Worm (Caenorhabditis elegans): ENCODE results near the gene ctsa-1.1.

The ctsa-1.1 gene

ce11 chrII:4769096-4769495 is 31.6 kb downstream of the ctsa-1.1 start:
- TF ChIP-seq flt-1 (GFP tag; IDR thresholded peaks at IDR 0.05) (no peak), hmg-4 (GFP tag; optimal IDR thresholded peaks at IDR 0.05) (no peak), ama-1 (optimal IDR thresholded peaks at IDR 0.05) (no peak), scrt-1 (GFP tag; IDR thresholded peaks at IDR 0.05) (no peak), aly-1 (tag; optimal IDR thresholded peaks at IDR 0.05) (no peak)

ce11 chrII:4769886-4770285 is 32.4 kb downstream of the ctsa-1.1 start:
- TF ChIP-seq hmbx-1 (tag; optimal IDR thresholded peaks at IDR 0.05) (no peak), tbx-11 (GFP tag; IDR thresholded peaks at IDR 0.05) (no peak), aly-1 (tag; optimal IDR thresholded peaks at IDR 0.05) (no peak), scrt-1 (GFP tag; IDR thresholded peaks at IDR 0.05) (no peak)

ce11 chrII:4771282-4771681 is 33.8 kb downstream of the ctsa-1.1 start, which contains the start of gene F26G1.5:
TSS of gene F26G1.5 (minus strand) at chrII:4771382.
- TF ChIP-seq tbx-37 (GFP tag; conservative IDR thresholded peaks at IDR 0.05), result no peak
- no peak for TF ChIP-seq hnd-1 (tag; optimal IDR thresholded peaks at IDR 0.05)
- TF ChIP-seq flt-1 (GFP tag; IDR thresholded peaks at IDR 0.05), result no peak
- no peak for TF ChIP-seq ceh-36 (tag; optimal IDR thresholded peaks at IDR 0.05)
- TF ChIP-seq aly-1 (tag; optimal IDR thresholded peaks at IDR 0.05), result no peak
- TF ChIP-seq pes-1 (GFP tag; IDR thresholded peaks at IDR 0.05), result no peak
- TF ChIP-seq scrt-1 (GFP tag; IDR thresholded peaks at IDR 0.05), result no peak
- no peak for TF ChIP-seq B0310.2 (tag; optimal IDR thresholded peaks at IDR 0.05)
- no peak for TF ChIP-seq sea-1 (GFP tag; conservative IDR thresholded peaks at IDR 0.05)
- TF ChIP-seq tbx-11 (GFP tag; IDR thresholded peaks at IDR 0.05), result no peak
- TF ChIP-seq hmg-4 (GFP tag; optimal IDR thresholded peaks at IDR 0.05), result no peak
- TF ChIP-seq tra-4 (tag; optimal IDR thresholded peaks at IDR 0.05), result no peak
- TF ChIP-seq ceh-13 (GFP tag; optimal IDR thresholded peaks at IDR 0.05), result no peak

ce11 chrII:4772441-4772840 is 35.0 kb downstream of the ctsa-1.1 start:
- TF ChIP-seq scrt-1 (GFP tag; IDR thresholded peaks at IDR 0.05) (no peak), B0310.2 (tag; optimal IDR thresholded peaks at IDR 0.05) (no peak), tbx-37 (GFP tag; conservative IDR thresholded peaks at IDR 0.05) (no peak), F13C5.2 (tag; optimal IDR thresholded peaks at IDR 0.05) (no peak)

- TF ChIP-seq tra-4 (tag; optimal IDR thresholded peaks at IDR 0.05), result no peak
- TF ChIP-seq hnd-1 (tag; optimal IDR thresholded peaks at IDR 0.05), result no peak
- TF ChIP-seq pes-1 (GFP tag; IDR thresholded peaks at IDR 0.05), result no peak
Measured at ce11 chrII:4773891-4774432, 36.5 kb downstream of the ctsa-1.1 start, which contains the start of the genes F26G1.9 and F26G1.10. TSS of gene F26G1.9 (minus strand) at chrII:4773991. TSS of gene F26G1.10 (plus strand) at chrII:4774382.

- no peak for TF ChIP-seq tra-4 (tag; optimal IDR thresholded peaks at IDR 0.05)
- no peak for TF ChIP-seq F13C5.2 (tag; optimal IDR thresholded peaks at IDR 0.05)
- TF ChIP-seq hmg-4 (GFP tag; optimal IDR thresholded peaks at IDR 0.05), result no peak
- TF ChIP-seq ceh-13 (GFP tag; optimal IDR thresholded peaks at IDR 0.05), result no peak
- TF ChIP-seq B0310.2 (tag; optimal IDR thresholded peaks at IDR 0.05), result no peak
- no peak for TF ChIP-seq aly-1 (tag; optimal IDR thresholded peaks at IDR 0.05)
- no peak for TF ChIP-seq flt-1 (GFP tag; IDR thresholded peaks at IDR 0.05)
- TF ChIP-seq ets-7 (tag; optimal IDR thresholded peaks at IDR 0.05), result no peak
- TF ChIP-seq hmbx-1 (tag; optimal IDR thresholded peaks at IDR 0.05), result no peak
- no peak for TF ChIP-seq pes-1 (GFP tag; IDR thresholded peaks at IDR 0.05)
- TF ChIP-seq sea-1 (GFP tag; conservative IDR thresholded peaks at IDR 0.05), result no peak
- no peak for TF ChIP-seq ama-1 (optimal IDR thresholded peaks at IDR 0.05)
- TF ChIP-seq scrt-1 (GFP tag; IDR thresholded peaks at IDR 0.05), result no peak
- TF ChIP-seq hnd-1 (tag; optimal IDR thresholded peaks at IDR 0.05), result no peak
- TF ChIP-seq ceh-36 (tag; optimal IDR thresholded peaks at IDR 0.05), result no peak
- TF ChIP-seq tbx-11 (GFP tag; IDR thresholded peaks at IDR 0.05), result no peak
- no peak for TF ChIP-seq tbx-37 (GFP tag; conservative IDR thresholded peaks at IDR 0.05)
Measured at ce11 chrII:4775802-4776201, 38.4 kb downstream of the ctsa-1.1 start.

- TF ChIP-seq scrt-1 (GFP tag; IDR thresholded peaks at IDR 0.05) (no peak), hmbx-1 (tag; optimal IDR thresholded peaks at IDR 0.05) (no peak), ama-1 (optimal IDR thresholded peaks at IDR 0.05) (no peak), aly-1 (tag; optimal IDR thresholded peaks at IDR 0.05) (no peak), hmg-4 (GFP tag; optimal IDR thresholded peaks at IDR 0.05) (no peak), tbx-11 (GFP tag; IDR thresholded peaks at IDR 0.05) (no peak), ceh-36 (tag; optimal IDR thresholded peaks at IDR 0.05) (no peak), ceh-13 (GFP tag; optimal IDR thresholded peaks at IDR 0.05) (no peak)
Measured at ce11 chrII:4776933-4777332, 39.5 kb downstream of the ctsa-1.1 start, which contains the start of gene F26G1.11. TSS of gene F26G1.11 (plus strand) at chrII:4777137.

- TF ChIP-seq tbx-37 (GFP tag; conservative IDR thresholded peaks at IDR 0.05) (no peak), hmbx-1 (tag; optimal IDR thresholded peaks at IDR 0.05) (no peak), hnd-1 (tag; optimal IDR thresholded peaks at IDR 0.05) (no peak), pes-1 (GFP tag; IDR thresholded peaks at IDR 0.05) (no peak), ama-1 (optimal IDR thresholded peaks at IDR 0.05) (no peak), ceh-36 (tag; optimal IDR thresholded peaks at IDR 0.05) (no peak), aly-1 (tag; optimal IDR thresholded peaks at IDR 0.05) (no peak), hmg-4 (GFP tag; optimal IDR thresholded peaks at IDR 0.05) (no peak), F13C5.2 (tag; optimal IDR thresholded peaks at IDR 0.05) (no peak), ets-7 (tag; optimal IDR thresholded peaks at IDR 0.05) (no peak), sea-1 (GFP tag; conservative IDR thresholded peaks at IDR 0.05) (no peak), ceh-13 (GFP tag; optimal IDR thresholded peaks at IDR 0.05) (no peak), tra-4 (tag; optimal IDR thresholded peaks at IDR 0.05) (no peak), scrt-1 (GFP tag; IDR thresholded peaks at IDR 0.05) (no peak), B0310.2 (tag; optimal IDR thresholded peaks at IDR 0.05) (no peak), tbx-11 (GFP tag; IDR thresholded peaks at IDR 0.05) (no peak), flt-1 (GFP tag; IDR thresholded peaks at IDR 0.05) (no peak)
Measured at ce11 chrII:4779753-4780152, 42.3 kb downstream of the ctsa-1.1 start.
